Worm (Caenorhabditis elegans) whole organism, L2 larva: ENCODE results near the gene C01G10.14.

ENCODE experiments used
- lin-11 ChIP-seq: fragments of 150-350 bp; sonication (generic microtip); optimal IDR thresholded peaks from 2 replicates; lab custom pipeline; 2014; ENCODE audit warnings: missing biosample characterization, missing genetic modification characterization, inconsistent platforms, mixed read lengths
- mbf-1 ChIP-seq: sonication (generic microtip); optimal IDR thresholded peaks from 2 replicates; lab custom pipeline; 2017; ENCODE audit warnings: missing biosample characterization, missing genetic modification characterization
- nhr-237 ChIP-seq: fragments of 150-350 bp; optimal IDR thresholded peaks from 2 replicates; lab custom pipeline; 2014; ENCODE audit warnings: missing biosample characterization, missing genetic modification characterization
- nhr-77 ChIP-seq: fragments of 150-350 bp; optimal IDR thresholded peaks from 2 replicates; lab custom pipeline; 2014; ENCODE audit warnings: missing biosample characterization, missing genetic modification characterization
- ztf-11 ChIP-seq: sonication (generic microtip); optimal IDR thresholded peaks from 2 replicates; lab custom pipeline; 2017; ENCODE audit warnings: missing biosample characterization, missing genetic modification characterization

DNA sequence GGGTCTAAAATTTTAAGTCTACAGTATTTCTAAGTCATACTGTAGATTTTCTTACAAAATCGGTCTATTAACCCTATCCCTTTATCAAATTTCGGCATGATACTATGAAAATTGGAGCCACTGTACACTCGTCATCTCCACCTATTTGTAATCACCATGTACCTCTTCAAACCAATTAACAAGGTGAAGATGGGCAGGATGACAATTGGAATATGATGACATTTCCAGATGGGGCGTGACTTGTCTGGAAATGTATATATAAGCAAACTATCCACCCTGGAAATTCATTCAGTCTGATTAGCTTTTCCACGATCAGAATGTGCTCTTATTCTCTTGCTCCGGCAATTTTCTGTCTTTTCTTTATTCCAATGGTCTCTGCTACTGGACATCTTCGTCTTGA lies 3.5 kb upstream of the C01G10.14 start, which contains the start of gene Y75B12A.2:
- TF ChIP-seq lin-11 (tag; lab: Kevin White, UChicago) (no peak), mbf-1 (tag; lab: Kevin White, UChicago) (no peak), ztf-11 (no peak), nhr-237 (tag; lab: Kevin White, UChicago) (no peak), nhr-77 (tag; lab: Kevin White, UChicago) (no peak)
